Fruit fly (Drosophila melanogaster) whole organism, wandering third instar larva: Measurements from ENCODE around the gene MICAL-like.

ENCODE experiments used
- Abd-B ChIP-seq: fragments of >200 bp; optimal IDR thresholded peaks from 2 replicates; lab custom pipeline; 2017; ENCODE audit warnings: missing biosample characterization, missing genetic modification characterization
- CG9705 ChIP-seq: fragments of 200-800 bp; sonication (Bioruptor generic); optimal IDR thresholded peaks from 2 replicates; lab custom pipeline; 2018; ENCODE audit warnings: missing biosample characterization, mild to moderate bottlenecking, missing genetic modification characterization
- CrebA ChIP-seq: fragments of 200-800 bp; sonication (Bioruptor generic); optimal IDR thresholded peaks from 2 replicates; lab custom pipeline; 2016; ENCODE audit warnings: missing biosample characterization, mild to moderate bottlenecking, missing genetic modification characterization, borderline replicate concordance
- Dif ChIP-seq: fragments of 200-275, 200-300 bp; sonication (Bioruptor generic); optimal IDR thresholded peaks from 2 replicates; lab custom pipeline; 2018; ENCODE audit warnings: missing biosample characterization, missing genetic modification characterization; ENCODE audit not compliant: partially characterized antibody
- GATAd ChIP-seq: sonication (Bioruptor generic); optimal IDR thresholded peaks from 2 replicates; lab custom pipeline; 2016; ENCODE audit warnings: missing biosample characterization, missing genetic modification characterization
- HLH106 ChIP-seq: fragments of 200-800 bp; optimal IDR thresholded peaks from 3 replicates; lab custom pipeline; 2019; ENCODE audit warnings: missing biosample characterization, mild to moderate bottlenecking, missing genetic modification characterization, moderate library complexity
- Hr78 ChIP-seq: fragments of >200 bp; optimal IDR thresholded peaks from 2 replicates; lab custom pipeline; 2017; ENCODE audit warnings: missing biosample characterization, missing genetic modification characterization
- Hr83 ChIP-seq: fragments of 200-300 bp; sonication (Bioruptor generic); optimal IDR thresholded peaks from 2 replicates; lab custom pipeline; 2016; ENCODE audit warnings: missing biosample characterization, mild to moderate bottlenecking, missing genetic modification characterization, moderate library complexity; ENCODE audit not compliant: poor library complexity, severe bottlenecking
- Jra ChIP-seq: sonication (Bioruptor generic); optimal IDR thresholded peaks from 2 replicates; lab custom pipeline; 2016; ENCODE audit warnings: missing biosample characterization, missing genetic modification characterization
- Mio ChIP-seq: sonication (Bioruptor generic); optimal IDR thresholded peaks from 2 replicates; lab custom pipeline; 2016; ENCODE audit warnings: missing biosample characterization, missing genetic modification characterization
- Myc ChIP-seq: fragments of >200 bp; optimal IDR thresholded peaks from 2 replicates; lab custom pipeline; 2017
- N ChIP-seq: fragments of >200 bp; optimal IDR thresholded peaks from 2 replicates; lab custom pipeline; 2018; ENCODE audit warnings: missing biosample characterization, missing external identifiers, missing genetic modification characterization
- Rel ChIP-seq, 2 experiments: fragments of 200-800 bp; sonication (Bioruptor generic) in 1 of 2; optimal IDR thresholded peaks; 2 replicates in 1 of 2; 3 replicates in 1 of 2; lab custom pipeline; 2016 to 2019; ENCODE audit warnings: mild to moderate bottlenecking in 2 of 2, missing biosample characterization in 2 of 2, missing genetic modification characterization in 2 of 2, moderate library complexity in 1 of 2
- Sp1 ChIP-seq: fragments of 200-800 bp; sonication (Bioruptor generic); optimal IDR thresholded peaks from 3 replicates; lab custom pipeline; 2019; ENCODE audit warnings: missing biosample characterization, mild to moderate bottlenecking, missing genetic modification characterization, moderate library complexity
- Vsx2 ChIP-seq: fragments of 200-300, 225-300 bp; sonication (Bioruptor generic); optimal IDR thresholded peaks from 2 replicates; lab custom pipeline; 2018; ENCODE audit warnings: missing biosample characterization, missing genetic modification characterization; ENCODE audit not compliant: partially characterized antibody
- br ChIP-seq: fragments of 200-800 bp; sonication (Bioruptor generic); optimal IDR thresholded peaks from 2 replicates; lab custom pipeline; 2016; ENCODE audit warnings: missing biosample characterization, missing genetic modification characterization
- brk ChIP-seq: fragments of 200-800 bp; sonication (Bioruptor generic); optimal IDR thresholded peaks from 2 replicates; lab custom pipeline; 2016; ENCODE audit warnings: missing biosample characterization, mild to moderate bottlenecking, missing genetic modification characterization
- dl ChIP-seq, 2 experiments: fragments of 175-275, 200-275 bp in 1 of 2; fragments of 200-275 bp in 1 of 2; sonication (Bioruptor generic); optimal IDR thresholded peaks; lab custom pipeline; 2018; ENCODE audit warnings: mild to moderate bottlenecking in 2 of 2, missing biosample characterization in 2 of 2, missing genetic modification characterization in 2 of 2, moderate library complexity in 2 of 2; ENCODE audit not compliant: partially characterized antibody in 2 of 2, insufficient read depth in 1 of 2
- dsf ChIP-seq: sonication (Bioruptor generic); optimal IDR thresholded peaks from 2 replicates; lab custom pipeline; 2016; ENCODE audit warnings: missing biosample characterization, missing genetic modification characterization, borderline replicate concordance
- ey ChIP-seq: fragments of 200-800 bp; sonication (Bioruptor generic); optimal IDR thresholded peaks from 2 replicates; lab custom pipeline; 2016; ENCODE audit warnings: missing biosample characterization, missing genetic modification characterization
- foxo ChIP-seq, 2 experiments: fragments of 200-800 bp; sonication (Bioruptor generic); optimal IDR thresholded peaks; 2 replicates in 1 of 2; 3 replicates in 1 of 2; lab custom pipeline; 2016 to 2017; ENCODE audit warnings: missing biosample characterization in 2 of 2, missing genetic modification characterization in 2 of 2
- fru ChIP-seq: fragments of 200-800 bp; sonication (Bioruptor generic); optimal IDR thresholded peaks from 3 replicates; lab custom pipeline; 2016; ENCODE audit warnings: missing biosample characterization, mild to moderate bottlenecking, missing genetic modification characterization
- h ChIP-seq: fragments of 200-800 bp; sonication (Bioruptor generic); optimal IDR thresholded peaks from 3 replicates; lab custom pipeline; 2016; ENCODE audit warnings: missing biosample characterization, mild to moderate bottlenecking, missing genetic modification characterization
- lola ChIP-seq: fragments of >200 bp; optimal IDR thresholded peaks from 2 replicates; lab custom pipeline; 2017; ENCODE audit warnings: missing biosample characterization, missing genetic modification characterization
- pan ChIP-seq: fragments of >200 bp; optimal IDR thresholded peaks from 2 replicates; lab custom pipeline; 2017
- psq ChIP-seq: fragments of 200-800 bp; sonication (Bioruptor generic); optimal IDR thresholded peaks from 3 replicates; lab custom pipeline; 2017; ENCODE audit warnings: missing biosample characterization, mild to moderate bottlenecking, missing genetic modification characterization, moderate library complexity
- rgr ChIP-seq: fragments of 200-800 bp; sonication (Bioruptor generic); optimal IDR thresholded peaks from 3 replicates; lab custom pipeline; 2016; ENCODE audit warnings: missing biosample characterization, mild to moderate bottlenecking, missing genetic modification characterization
- sage ChIP-seq: fragments of 200-800 bp; sonication (Bioruptor generic); optimal IDR thresholded peaks from 2 replicates; lab custom pipeline; 2016; ENCODE audit warnings: missing biosample characterization, mild to moderate bottlenecking, missing genetic modification characterization
- sv ChIP-seq: fragments of 200-800 bp; sonication (Bioruptor generic); optimal IDR thresholded peaks from 3 replicates; lab custom pipeline; 2016; ENCODE audit warnings: missing biosample characterization, missing genetic modification characterization
- tai ChIP-seq: sonication (Bioruptor generic); optimal IDR thresholded peaks from 2 replicates; lab custom pipeline; 2016; ENCODE audit warnings: missing biosample characterization, missing genetic modification characterization
- usp ChIP-seq: fragments of >200 bp; optimal IDR thresholded peaks from 2 replicates; lab custom pipeline; 2017; ENCODE audit warnings: missing biosample characterization, missing genetic modification characterization
- woc ChIP-seq: sonication (Bioruptor generic); optimal IDR thresholded peaks from 2 replicates; lab custom pipeline; 2016; ENCODE audit warnings: missing biosample characterization, mild to moderate bottlenecking, missing genetic modification characterization

MICAL-like gene

dm6 chr3L:13040849-13041248 is 25.7 kb upstream of the MICAL-like start:
- no peak for TF ChIP-seq psq (GFP tag; lab: Kevin White, UChicago)
- no peak for TF ChIP-seq CrebA (GFP tag; lab: Kevin White, UChicago)
- no peak for TF ChIP-seq dsf (GFP tag; lab: Kevin White, UChicago)
- no peak for TF ChIP-seq lola
- no peak for TF ChIP-seq h (GFP tag; lab: Kevin White, UChicago)
- TF ChIP-seq dl (GFP tag; optimal IDR thresholded peaks at IDR 0.05; lab: Kevin White, UChicago; ENCODE audit: insufficient read depth in 1 of 2, partially characterized antibody in 2 of 2) = no peak
- TF ChIP-seq usp (GFP tag; lab: Kevin White, UChicago) = no peak
- TF ChIP-seq br (GFP tag; lab: Kevin White, UChicago) = no peak
- no peak for TF ChIP-seq Jra (GFP tag; lab: Kevin White, UChicago)
- TF ChIP-seq Mio (GFP tag; lab: Kevin White, UChicago) = no peak
- TF ChIP-seq Vsx2 (GFP tag; lab: Kevin White, UChicago) = no peak
- TF ChIP-seq woc (GFP tag; lab: Kevin White, UChicago) = no peak
- TF ChIP-seq rgr (GFP tag; lab: Kevin White, UChicago) = no peak
- TF ChIP-seq Myc (lab: Kevin White, UChicago) = no peak
- no peak for TF ChIP-seq brk (GFP tag; lab: Kevin White, UChicago)
- TF ChIP-seq Rel (GFP tag; optimal IDR thresholded peaks at IDR 0.05; lab: Kevin White, UChicago) = no peak
- no peak for TF ChIP-seq Rel (tag; optimal IDR thresholded peaks at IDR 0.05; lab: Kevin White, UChicago)
- no peak for TF ChIP-seq Abd-B (GFP tag; lab: Kevin White, UChicago)
- no peak for TF ChIP-seq CG9705 (GFP tag; lab: Kevin White, UChicago)
- no peak for TF ChIP-seq GATAd (GFP tag; lab: Kevin White, UChicago)
- TF ChIP-seq fru (GFP tag; lab: Kevin White, UChicago) = no peak

DNA sequence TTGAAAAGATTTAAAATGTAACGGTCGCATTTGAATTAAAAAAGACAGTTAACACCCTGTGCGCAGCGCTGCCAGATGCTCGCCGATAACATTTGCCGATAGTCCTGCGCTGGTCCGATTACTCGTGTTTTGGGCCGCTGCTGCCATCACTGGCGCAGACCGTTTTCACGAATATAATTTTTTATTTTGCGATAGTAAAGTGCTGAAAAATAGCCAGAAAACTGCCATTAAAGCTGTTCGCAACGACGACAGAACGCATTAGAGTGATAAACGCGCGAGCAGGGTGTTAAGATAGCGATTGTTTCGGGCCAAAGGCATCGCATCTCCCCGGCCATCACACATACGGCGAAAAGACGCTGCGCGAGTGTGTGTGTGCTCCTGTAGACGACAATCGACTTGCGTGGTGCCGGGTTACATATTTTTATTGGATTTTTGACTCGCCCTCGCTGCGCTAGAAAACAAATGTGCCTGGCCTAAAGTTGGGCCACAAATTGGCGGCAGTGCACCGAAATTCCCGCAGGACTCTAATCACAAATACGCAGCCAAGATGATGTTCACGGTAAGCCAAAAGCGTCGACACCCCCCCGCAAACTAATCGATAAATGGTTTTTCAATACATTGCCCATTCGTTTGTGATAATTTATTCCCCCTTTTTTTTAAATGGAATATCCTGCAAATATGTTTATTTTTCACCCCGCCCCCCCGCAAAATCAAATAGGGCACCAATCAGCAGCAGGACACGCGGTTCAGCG is 21.8 kb upstream of the MICAL-like start, which contains the start of gene Srrm1:
Srrm1 (plus strand) TSS at position 116 of the 752 bp plus-strand sequence.
- peak; percentile 87 for TF ChIP-seq Hr83 (GFP tag; lab: Kevin White, UChicago)
- TF ChIP-seq sv (GFP tag; lab: Kevin White, UChicago) = peak; percentile 21
- TF ChIP-seq Myc (lab: Kevin White, UChicago) = no peak
- TF ChIP-seq Dif = no peak
- no peak for TF ChIP-seq psq (GFP tag; lab: Kevin White, UChicago)
- TF ChIP-seq foxo (GFP tag; optimal IDR thresholded peaks at IDR 0.05; lab: Kevin White, UChicago) = peak in 1 of 2 experiments; percentile 50
- TF ChIP-seq ey (GFP tag; lab: Kevin White, UChicago) = peak; percentile 8
- TF ChIP-seq Abd-B (GFP tag; lab: Kevin White, UChicago) = no peak
- TF ChIP-seq rgr (GFP tag; lab: Kevin White, UChicago) = peak; percentile 46
- peak; percentile 30 for TF ChIP-seq fru (GFP tag; lab: Kevin White, UChicago)
- peak; percentile 20 for TF ChIP-seq Sp1 (GFP tag; lab: Kevin White, UChicago)
- TF ChIP-seq CG9705 (GFP tag; lab: Kevin White, UChicago) = peak; percentile 32
- TF ChIP-seq h (GFP tag; lab: Kevin White, UChicago) = peak; percentile 33
- TF ChIP-seq, all 38 proteins: peak for 9

DNA sequence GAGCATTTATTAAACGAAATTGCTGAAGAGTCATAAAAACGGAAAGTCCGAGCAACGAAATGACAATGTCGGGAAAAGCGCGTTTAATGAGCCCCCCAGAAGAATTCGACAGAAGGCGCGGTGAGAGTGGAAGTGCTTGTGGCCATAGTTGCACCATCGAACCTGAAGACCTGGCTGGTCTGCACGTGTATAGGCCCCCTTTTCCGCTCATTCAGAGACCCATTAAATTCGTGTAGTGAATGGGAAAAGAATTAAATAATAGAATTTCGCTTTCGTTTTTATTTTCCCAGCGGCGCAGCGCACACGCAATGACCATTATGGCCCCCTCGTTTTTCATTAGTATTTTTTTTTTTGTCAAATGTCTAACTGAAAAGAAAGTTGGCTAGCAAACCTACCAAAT is 18.2 kb upstream of the MICAL-like start:
- TF ChIP-seq Vsx2 (GFP tag; lab: Kevin White, UChicago) (peak; percentile 42), Rel (GFP tag; optimal IDR thresholded peaks at IDR 0.05; lab: Kevin White, UChicago) (no peak), Rel (tag; optimal IDR thresholded peaks at IDR 0.05; lab: Kevin White, UChicago) (no peak)
- TF ChIP-seq, all 38 proteins: peak for 1

DNA sequence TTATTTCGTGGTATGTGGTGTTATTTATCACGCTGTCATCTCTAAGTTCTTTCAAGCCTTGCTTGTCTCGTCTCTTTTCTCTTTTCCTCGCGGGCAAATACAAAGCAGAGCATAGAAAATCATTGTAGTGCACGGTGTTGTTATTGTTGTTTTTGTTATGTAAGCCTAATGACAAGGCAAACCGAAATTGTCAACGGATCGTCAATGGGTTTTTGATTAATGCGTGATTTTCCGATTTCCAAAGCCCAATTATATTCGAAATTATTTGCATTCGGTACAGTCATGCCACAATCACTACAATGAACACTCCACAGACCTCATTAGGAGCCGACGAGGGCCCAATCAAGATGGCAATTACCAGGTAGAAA is 17.8 kb upstream of the MICAL-like start:
- no peak for TF ChIP-seq dsf (GFP tag; lab: Kevin White, UChicago)
- TF ChIP-seq Mio (GFP tag; lab: Kevin White, UChicago) = no peak
- no peak for TF ChIP-seq br (GFP tag; lab: Kevin White, UChicago)
- TF ChIP-seq woc (GFP tag; lab: Kevin White, UChicago) = no peak
- TF ChIP-seq Jra (GFP tag; lab: Kevin White, UChicago) = no peak
- TF ChIP-seq N (GFP tag; lab: Kevin White, UChicago) = no peak
- TF ChIP-seq Dif = no peak
- no peak for TF ChIP-seq pan (lab: Kevin White, UChicago)
- no peak for TF ChIP-seq HLH106 (tag; lab: Kevin White, UChicago)
- TF ChIP-seq sage = no peak
- TF ChIP-seq Hr78 (GFP tag; lab: Kevin White, UChicago) = no peak
- TF ChIP-seq GATAd (GFP tag; lab: Kevin White, UChicago) = no peak
- TF ChIP-seq CrebA (GFP tag; lab: Kevin White, UChicago) = no peak
- no peak for TF ChIP-seq Rel (GFP tag; optimal IDR thresholded peaks at IDR 0.05; lab: Kevin White, UChicago)
- no peak for TF ChIP-seq Rel (tag; optimal IDR thresholded peaks at IDR 0.05; lab: Kevin White, UChicago)
- TF ChIP-seq tai (GFP tag; lab: Kevin White, UChicago) = no peak
